Fruit fly (Drosophila melanogaster): ENCODE measurements around the gene CG12496.

Gene CG12496

DNA sequence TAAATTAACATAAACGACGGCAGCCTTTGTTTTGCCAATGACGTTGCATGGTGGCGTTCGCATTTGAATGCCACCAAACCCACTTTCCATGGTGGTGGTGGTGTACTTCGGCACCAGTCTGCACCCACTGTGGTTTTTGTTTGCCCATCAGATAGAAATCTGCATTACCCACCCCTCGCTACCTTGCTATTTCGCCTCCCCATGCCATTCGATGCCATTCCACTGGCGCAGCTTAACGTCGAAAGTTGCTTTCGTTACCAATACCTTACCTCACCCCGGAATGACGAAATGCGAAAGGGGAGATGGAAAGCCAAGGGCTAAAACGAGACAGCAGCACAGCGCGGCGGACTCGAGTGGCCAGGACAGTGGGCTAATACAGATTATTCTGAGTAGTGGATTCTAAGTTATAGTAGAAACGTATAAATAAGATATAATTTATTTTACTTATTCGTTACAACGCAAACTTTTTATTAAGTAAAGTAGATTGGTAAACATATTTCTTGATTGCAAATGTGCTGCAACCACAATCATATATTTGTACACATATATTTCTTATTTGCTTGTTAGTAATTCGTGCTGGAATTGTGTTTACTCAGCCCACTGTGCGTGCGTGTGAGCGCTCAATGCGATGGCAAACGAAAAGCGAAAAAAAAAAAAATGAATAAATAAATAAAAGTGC, 14.4 kb downstream of the CG12496 start (continued):
- TF ChIP-seq odd (GFP tag; optimal IDR thresholded peaks at IDR 0.05) (peak; percentile 18), sens (GFP tag) (peak; percentile 87), PHDP (tag; optimal IDR thresholded peaks at IDR 0.05) (peak; percentile 51), CG15696 (tag; optimal IDR thresholded peaks at IDR 0.05) (peak; percentile 45), br (optimal IDR thresholded peaks at IDR 0.05) (no peak), zen (tag; optimal IDR thresholded peaks at IDR 0.05) (peak; percentile 31), kay (GFP tag; optimal IDR thresholded peaks at IDR 0.05) (peak; percentile 29), CG10209 (GFP tag; optimal IDR thresholded peaks at IDR 0.05) (peak; percentile 46), Bdp1 (GFP tag; optimal IDR thresholded peaks at IDR 0.05) (no peak), vfl (GFP tag; optimal IDR thresholded peaks at IDR 0.05) (no peak), psq (GFP tag; optimal IDR thresholded peaks at IDR 0.05) (no peak), Vsx1 (GFP tag; optimal IDR thresholded peaks at IDR 0.05) (peak; percentile 42), CG3847 (GFP tag; IDR thresholded peaks at IDR 0.05) (no peak), zfh1 (GFP tag; IDR thresholded peaks at IDR 0.05) (peak; percentile 63; the same call in 2 of the 3 replicates), CG4360 (GFP tag; IDR thresholded peaks at IDR 0.05) (no peak), C15 (GFP tag; IDR thresholded peaks at IDR 0.05) (no peak), CG6813 (GFP tag; optimal IDR thresholded peaks at IDR 0.05) (peak; percentile 5), en (GFP tag; optimal IDR thresholded peaks at IDR 0.05) (no peak), Ets97D (GFP tag; optimal IDR thresholded peaks at IDR 0.05) (no peak), CG12391 (tag; optimal IDR thresholded peaks at IDR 0.05) (peak; percentile 53), kah (GFP tag; optimal IDR thresholded peaks at IDR 0.05) (no peak), nom (GFP tag; optimal IDR thresholded peaks at IDR 0.05) (no peak), CG12104 (GFP tag; optimal IDR thresholded peaks at IDR 0.05) (no peak), Bteb2 (GFP tag; optimal IDR thresholded peaks at IDR 0.05) (no peak), CG4820 (GFP tag; optimal IDR thresholded peaks at IDR 0.05) (peak; percentile 20), E2f2 (GFP tag; IDR thresholded peaks at IDR 0.05) (0 out of 2 replicates have a peak, but pooled peaks have one; percentile 18), NFAT (GFP tag; IDR thresholded peaks at IDR 0.05) (no peak), Awh (GFP tag; IDR thresholded peaks at IDR 0.05) (0 out of 2 replicates have a peak, but pooled peaks have one; percentile 49), peb (GFP tag; IDR thresholded peaks at IDR 0.05) (peak; percentile 8; the same call in 1 of the 2 replicates), org-1 (GFP tag; optimal IDR thresholded peaks at IDR 0.05) (peak; percentile 20), CG14860 (GFP tag; IDR thresholded peaks at IDR 0.05; ENCODE audit: partially characterized antibody) (no peak), CG1602 (GFP tag; optimal IDR thresholded peaks at IDR 0.05) (peak; percentile 13), CG2875 (GFP tag; optimal IDR thresholded peaks at IDR 0.05) (peak; percentile 39), tap (tag; optimal IDR thresholded peaks at IDR 0.05) (peak; percentile 28), CG30403 (GFP tag; optimal IDR thresholded peaks at IDR 0.05) (peak; percentile 51), CG16815 (GFP tag; optimal IDR thresholded peaks at IDR 0.05) (peak; percentile 16), lola (GFP tag; optimal IDR thresholded peaks at IDR 0.05) (peak in 1 of 3 experiments; percentile 64), CG8924 (tag; optimal IDR thresholded peaks at IDR 0.05) (peak; percentile 58), Sry-δ (GFP tag; optimal IDR thresholded peaks at IDR 0.05) (no peak), fd64A (GFP tag; optimal IDR thresholded peaks at IDR 0.05) (no peak), dmrt11E (tag; optimal IDR thresholded peaks at IDR 0.05) (peak; percentile 70), Fer3 (tag; optimal IDR thresholded peaks at IDR 0.05) (peak; percentile 37), E2f1 (GFP tag; IDR thresholded peaks at IDR 0.05) (no peak), lmd (GFP tag; IDR thresholded peaks at IDR 0.05) (peak; percentile 29; the same call in 1 of the 2 replicates), CG12659 (GFP tag; optimal IDR thresholded peaks at IDR 0.05) (peak; percentile 24), CG17568 (GFP tag; optimal IDR thresholded peaks at IDR 0.05) (peak; percentile 6), CG34224 (GFP tag; IDR thresholded peaks at IDR 0.05; ENCODE audit: partially characterized antibody) (no peak), sisA (GFP tag; IDR thresholded peaks at IDR 0.05) (0 out of 2 replicates have a peak, but pooled peaks have one; percentile 48), Oli (tag; optimal IDR thresholded peaks at IDR 0.05) (peak; percentile 67)

Data from whole organism, embryonic.